Fruit fly (Drosophila melanogaster) whole organism, embryonic: ENCODE data around the gene CG8925.

ENCODE experiments used
- Abd-B ChIP-seq: fragments of 200-800 bp; sonication (Bioruptor generic); optimal IDR thresholded peaks from 2 replicates; lab custom pipeline; 2018; ENCODE audit warnings: missing biosample characterization, mild to moderate bottlenecking, missing genetic modification characterization, moderate library complexity
- BEAF-32 ChIP-seq: fragments of 200-800 bp; sonication (Bioruptor generic); optimal IDR thresholded peaks from 3 replicates; lab custom pipeline; 2017; ENCODE audit warnings: missing biosample characterization, missing genetic modification characterization, mild to moderate bottlenecking, moderate library complexity, missing genetic modification reagents
- Blimp-1 ChIP-seq: fragments of 200-800 bp; sonication (Bioruptor generic); optimal IDR thresholded peaks from 3 replicates; lab custom pipeline; 2018; ENCODE audit warnings: missing biosample characterization, missing genetic modification characterization, mild to moderate bottlenecking, moderate library complexity, missing genetic modification reagents
- CG1024 ChIP-seq: fragments of 200-800 bp; sonication (Bioruptor generic); IDR thresholded peaks from 2 replicates; pipeline ENCODE4 v1.3.6; 2022; ENCODE audit warnings: missing biosample characterization, missing genetic modification characterization
- CG11093 ChIP-seq: fragments of 200-800 bp; sonication (Bioruptor generic); IDR thresholded peaks from 3 replicates; pipeline ENCODE4 v1.3.6; 2022; ENCODE audit warnings: missing biosample characterization, missing genetic modification characterization
- CG11247 ChIP-seq: fragments of 200-800 bp; sonication (Bioruptor generic); IDR thresholded peaks from 2 replicates; pipeline ENCODE4 v1.3.6; 2022; ENCODE audit warnings: missing biosample characterization, missing genetic modification characterization
- CG11398 ChIP-seq: fragments of 200-800 bp; sonication (Bioruptor generic); optimal IDR thresholded peaks from 2 replicates; lab custom pipeline; 2016; ENCODE audit warnings: missing biosample characterization, missing genetic modification characterization
- CG13296 ChIP-seq: fragments of 200-800 bp; sonication (Bioruptor generic); optimal IDR thresholded peaks from 3 replicates; lab custom pipeline; 2018; ENCODE audit warnings: missing biosample characterization, mild to moderate bottlenecking, missing genetic modification characterization
- CG1529 ChIP-seq: fragments of 200-800 bp; sonication (Bioruptor generic); optimal IDR thresholded peaks from 3 replicates; lab custom pipeline; 2018; ENCODE audit warnings: missing biosample characterization, missing genetic modification characterization
- CG17802 ChIP-seq: fragments of 200-800 bp; sonication (Bioruptor generic); optimal IDR thresholded peaks from 2 replicates; lab custom pipeline; 2018; ENCODE audit warnings: missing biosample characterization, mild to moderate bottlenecking, missing genetic modification characterization, moderate library complexity
- CG18599 ChIP-seq: fragments of 200-800 bp; sonication (Bioruptor generic); optimal IDR thresholded peaks from 3 replicates; lab custom pipeline; 2017; ENCODE audit warnings: missing biosample characterization, missing genetic modification characterization, mild to moderate bottlenecking, moderate library complexity, missing genetic modification reagents
- CG31224 ChIP-seq: fragments of 200-800 bp; sonication (Bioruptor generic); IDR thresholded peaks from 2 replicates; pipeline ENCODE4 v1.3.6; 2022; ENCODE audit warnings: missing biosample characterization, missing genetic modification characterization
- CG6813 ChIP-seq: fragments of 200-800 bp; sonication (Bioruptor generic); optimal IDR thresholded peaks from 2 replicates; lab custom pipeline; 2017; ENCODE audit warnings: missing biosample characterization, missing genetic modification characterization, mild to moderate bottlenecking, moderate library complexity, missing genetic modification reagents
- CG8944 ChIP-seq: fragments of 200-800 bp; sonication (Bioruptor generic); optimal IDR thresholded peaks from 3 replicates; lab custom pipeline; 2016; ENCODE audit warnings: missing biosample characterization, missing genetic modification characterization
- CG9727 ChIP-seq: fragments of 200-800 bp; sonication (Bioruptor generic); optimal IDR thresholded peaks from 3 replicates; lab custom pipeline; 2017; ENCODE audit warnings: missing biosample characterization, mild to moderate bottlenecking, missing genetic modification characterization
- CG9817 ChIP-seq: fragments of 200-800 bp; sonication (Bioruptor generic); optimal IDR thresholded peaks from 2 replicates; lab custom pipeline; 2018; ENCODE audit warnings: missing biosample characterization, mild to moderate bottlenecking, missing genetic modification characterization, moderate library complexity
- CG9932 ChIP-seq: fragments of 200-800 bp; sonication (Bioruptor generic); IDR thresholded peaks from 2 replicates; pipeline ENCODE4 v1.3.6; 2022; ENCODE audit warnings: missing biosample characterization, missing genetic modification characterization
- Camta ChIP-seq: fragments of 200-800 bp; sonication (Bioruptor generic); optimal IDR thresholded peaks from 2 replicates; lab custom pipeline; 2016; ENCODE audit warnings: missing biosample characterization, missing genetic modification characterization
- Chrac-16 ChIP-seq: fragments of 200-800 bp; sonication (Bioruptor generic); optimal IDR thresholded peaks from 3 replicates; lab custom pipeline; 2016; ENCODE audit warnings: missing biosample characterization, missing genetic modification characterization
- Dad ChIP-seq: fragments of 200-800 bp; sonication (Bioruptor generic); optimal IDR thresholded peaks from 3 replicates; lab custom pipeline; 2016; ENCODE audit warnings: missing biosample characterization, missing genetic modification characterization
- Dip2 ChIP-seq: fragments of 200-800 bp; sonication (Bioruptor generic); IDR thresholded peaks from 2 replicates; pipeline ENCODE4 v1.3.6; 2022; ENCODE audit warnings: missing biosample characterization, missing genetic modification characterization
- Dll ChIP-seq: fragments of 200-800 bp; sonication (Bioruptor generic); IDR thresholded peaks from 4 replicates; pipeline ENCODE4 v1.3.6; 2022; ENCODE audit warnings: missing biosample characterization, missing genetic modification characterization; ENCODE audit not compliant: partially characterized antibody
- Fer3 ChIP-seq: fragments of 200-800 bp; sonication (Bioruptor generic); optimal IDR thresholded peaks from 2 replicates; lab custom pipeline; 2018; ENCODE audit warnings: missing biosample characterization, mild to moderate bottlenecking, missing genetic modification characterization, moderate library complexity
- Poxn ChIP-seq: fragments of 200-800 bp; sonication (Bioruptor generic); IDR thresholded peaks from 2 replicates; pipeline ENCODE4 v1.3.6; 2022; ENCODE audit warnings: missing biosample characterization, missing genetic modification characterization
- Ptx1 ChIP-seq: fragments of 200-800 bp; sonication (Bioruptor generic); IDR thresholded peaks from 2 replicates; pipeline ENCODE4 v1.3.6; 2022; ENCODE audit warnings: missing biosample characterization, missing genetic modification characterization
- Sox100B ChIP-seq: fragments of 200-800 bp; sonication (Bioruptor generic); optimal IDR thresholded peaks from 3 replicates; lab custom pipeline; 2018; ENCODE audit warnings: missing biosample characterization, mild to moderate bottlenecking, missing genetic modification characterization
- TFAM ChIP-seq: fragments of 200-800 bp; sonication (Bioruptor generic); optimal IDR thresholded peaks from 2 replicates; lab custom pipeline; 2017; ENCODE audit warnings: missing biosample characterization, missing genetic modification characterization, inconsistent platforms
- Taf1 ChIP-seq: fragments of 200-800 bp; sonication (Bioruptor generic); IDR thresholded peaks from 2 replicates; pipeline ENCODE4 v1.3.6; 2022; ENCODE audit warnings: missing biosample characterization, missing genetic modification characterization
- Xbp1 ChIP-seq: fragments of 200-800 bp; sonication (Bioruptor generic); optimal IDR thresholded peaks from 3 replicates; lab custom pipeline; 2016; ENCODE audit warnings: missing biosample characterization, mild to moderate bottlenecking, missing genetic modification characterization
- aop ChIP-seq: fragments of 200-800 bp; sonication (Bioruptor generic); IDR thresholded peaks from 2 replicates; pipeline ENCODE4 v1.3.6; 2022; ENCODE audit warnings: missing biosample characterization, missing genetic modification characterization
- ara ChIP-seq: fragments of 200-800 bp; sonication (Bioruptor generic); IDR thresholded peaks from 2 replicates; pipeline ENCODE4 v1.3.6; 2022; ENCODE audit warnings: missing biosample characterization, missing genetic modification characterization
- ase ChIP-seq: fragments of 200-800 bp; sonication (Bioruptor generic); IDR thresholded peaks from 3 replicates; pipeline ENCODE4 v1.3.6; 2022; ENCODE audit warnings: missing biosample characterization, missing genetic modification characterization
- bigmax ChIP-seq: fragments of 200-800 bp; sonication (Bioruptor generic); optimal IDR thresholded peaks from 2 replicates; lab custom pipeline; 2018; ENCODE audit warnings: missing biosample characterization, mild to moderate bottlenecking, missing genetic modification characterization
- croc ChIP-seq: fragments of 200-800 bp; sonication (Bioruptor generic); conservative IDR thresholded peaks from 3 replicates; pipeline ENCODE4 v1.3.6; 2022; ENCODE audit warnings: missing biosample characterization, missing genetic modification characterization
- da ChIP-seq: fragments of 200-800 bp; sonication (Bioruptor generic); optimal IDR thresholded peaks from 2 replicates; lab custom pipeline; 2016; ENCODE audit warnings: missing biosample characterization, missing genetic modification characterization
- dan ChIP-seq: fragments of 200-800 bp; sonication (Bioruptor generic); IDR thresholded peaks from 2 replicates; pipeline ENCODE4 v1.3.6; 2022; ENCODE audit warnings: missing biosample characterization, missing genetic modification characterization
- dpn ChIP-seq, 2 experiments: fragments of 200-800 bp; sonication (Bioruptor generic); optimal IDR thresholded peaks; 3 replicates each; lab custom pipeline; 2016; ENCODE audit warnings: missing biosample characterization in 2 of 2, missing genetic modification characterization in 2 of 2
- gce ChIP-seq: fragments of 200-800 bp; sonication (Bioruptor generic); IDR thresholded peaks from 3 replicates; pipeline ENCODE4 v1.3.6; 2022; ENCODE audit warnings: missing biosample characterization, missing genetic modification characterization
- h ChIP-seq: fragments of >200 bp; optimal IDR thresholded peaks from 2 replicates; lab custom pipeline; 2017
- ham ChIP-seq: fragments of 200-800 bp; sonication (Bioruptor generic); IDR thresholded peaks from 2 replicates; pipeline ENCODE4 v1.3.6; 2022; ENCODE audit warnings: missing biosample characterization, missing genetic modification characterization
- insv ChIP-seq, 2 experiments: fragments of 200-800 bp; sonication (Bioruptor generic); optimal IDR thresholded peaks; 3 replicates each; lab custom pipeline; 2016 to 2018; ENCODE audit warnings: missing biosample characterization in 2 of 2, missing genetic modification characterization in 2 of 2
- knrl ChIP-seq: fragments of 200-800 bp; sonication (Bioruptor generic); IDR thresholded peaks from 3 replicates; pipeline ENCODE4 v1.3.6; 2022; ENCODE audit warnings: missing biosample characterization, missing genetic modification characterization; ENCODE audit not compliant: partially characterized antibody
- pfk ChIP-seq: fragments of 200-800 bp; sonication (Bioruptor generic); optimal IDR thresholded peaks from 2 replicates; lab custom pipeline; 2018; ENCODE audit warnings: missing biosample characterization, mild to moderate bottlenecking, missing genetic modification characterization, moderate library complexity
- repo ChIP-seq: fragments of 200-800 bp; sonication (Bioruptor generic); optimal IDR thresholded peaks from 2 replicates; lab custom pipeline; 2016; ENCODE audit warnings: missing biosample characterization, missing genetic modification characterization
- ro ChIP-seq: fragments of 200-800 bp; sonication (Bioruptor generic); IDR thresholded peaks from 2 replicates; pipeline ENCODE4 v1.3.6; 2022; ENCODE audit warnings: missing biosample characterization, missing genetic modification characterization
- scrt ChIP-seq: fragments of 200-800 bp; sonication (Bioruptor generic); optimal IDR thresholded peaks from 2 replicates; lab custom pipeline; 2018; ENCODE audit warnings: missing biosample characterization, mild to moderate bottlenecking, missing genetic modification characterization, moderate library complexity
- slou ChIP-seq: fragments of 200-800 bp; sonication (Bioruptor generic); optimal IDR thresholded peaks from 3 replicates; lab custom pipeline; 2016; ENCODE audit warnings: missing biosample characterization, missing genetic modification characterization
- ssp ChIP-seq: fragments of 200-800 bp; sonication (Bioruptor generic); IDR thresholded peaks from 2 replicates; pipeline ENCODE4 v1.3.6; 2022; ENCODE audit warnings: missing biosample characterization, missing genetic modification characterization
- trem ChIP-seq: fragments of 200-800 bp; optimal IDR thresholded peaks from 3 replicates; lab custom pipeline; 2019; ENCODE audit warnings: missing biosample characterization, mild to moderate bottlenecking, missing genetic modification characterization, moderate library complexity
- trh ChIP-seq: fragments of 200-800 bp; sonication (Bioruptor generic); optimal IDR thresholded peaks from 2 replicates; lab custom pipeline; 2016; ENCODE audit warnings: missing biosample characterization, missing genetic modification characterization

The CG8925 gene

dm6 chr3R:16186791-16187681 lies 15.2 kb downstream of the CG8925 start, which contains the start of gene sra (continued):
- TF ChIP-seq Dad (GFP tag; lab: Kevin White, UChicago) (peak; percentile 44), Camta (GFP tag; lab: Kevin White, UChicago) (no peak), CG11093 (no peak), dan (GFP tag; lab: Robert Waterston, UW) (no peak), ssp (no peak), Xbp1 (GFP tag; lab: Kevin White, UChicago) (peak; percentile 13), gce (GFP tag; lab: Robert Waterston, UW) (no peak), CG9727 (GFP tag; lab: Kevin White, UChicago) (peak; percentile 39), CG1024 (GFP tag; lab: Robert Waterston, UW) (no peak), insv (GFP tag; optimal IDR thresholded peaks at IDR 0.05; lab: Kevin White, UChicago) (no peak), CG11247 (GFP tag; lab: Robert Waterston, UW) (no peak; the same call in 1 of the 2 replicates), TFAM (GFP tag; lab: Kevin White, UChicago) (no peak), CG31224 (GFP tag; lab: Robert Waterston, UW) (no peak), slou (GFP tag; lab: Kevin White, UChicago) (no peak), Abd-B (no peak), aop (no peak), croc (GFP tag; lab: Robert Waterston, UW) (no peak), Fer3 (tag; lab: Kevin White, UChicago) (peak; percentile 25), ham (no peak), CG1529 (GFP tag; lab: Kevin White, UChicago) (no peak), CG8944 (GFP tag; lab: Kevin White, UChicago) (no peak), Dll (GFP tag; lab: Robert Waterston, UW) (peak; percentile 94), trh (no peak), Sox100B (GFP tag; lab: Kevin White, UChicago) (no peak), trem (peak; percentile 69), da (GFP tag; lab: Kevin White, UChicago) (no peak), ase (no peak), repo (GFP tag; lab: Kevin White, UChicago) (peak; percentile 15), Ptx1 (GFP tag; lab: Robert Waterston, UW) (0 out of 2 replicates have a peak, but pooled peaks have one; percentile 10), Chrac-16 (GFP tag; lab: Kevin White, UChicago) (no peak), CG9817 (tag; lab: Kevin White, UChicago) (no peak), bigmax (peak; percentile 61), h (no peak), knrl (GFP tag; lab: Robert Waterston, UW) (peak; percentile 92), CG17802 (tag; lab: Kevin White, UChicago) (no peak), CG18599 (GFP tag; lab: Kevin White, UChicago) (peak; percentile 45), CG9932 (peak; percentile 66), ara (GFP tag; lab: Robert Waterston, UW) (no peak), pfk (GFP tag; lab: Kevin White, UChicago) (no peak), CG6813 (GFP tag; lab: Kevin White, UChicago) (no peak), BEAF-32 (GFP tag; lab: Kevin White, UChicago) (peak; percentile 94), CG11398 (GFP tag; lab: Kevin White, UChicago) (peak; percentile 36), dpn (GFP tag; optimal IDR thresholded peaks at IDR 0.05; lab: Kevin White, UChicago) (peak; percentile 43 to 44), Dip2 (GFP tag; lab: Robert Waterston, UW) (no peak), Poxn (GFP tag; lab: Robert Waterston, UW) (no peak), scrt (peak; percentile 32), Taf1 (GFP tag; lab: Robert Waterston, UW) (no peak), ro (GFP tag; lab: Robert Waterston, UW) (no peak), CG13296 (GFP tag; lab: Kevin White, UChicago) (peak; percentile 1), Blimp-1 (GFP tag; lab: Kevin White, UChicago) (no peak)
